Fruit fly (Drosophila melanogaster) whole organism, embryonic: ENCODE results near the gene CG12516.

Experiments
- Ada2b ChIP-seq: fragments of 200-800 bp; sonication (Bioruptor generic); IDR thresholded peaks from 2 replicates; pipeline ENCODE4 v1.3.6; 2022; ENCODE audit warnings: missing biosample characterization, missing genetic modification characterization
- Bdp1 ChIP-seq: fragments of 200-800 bp; sonication (Bioruptor generic); optimal IDR thresholded peaks from 3 replicates; lab custom pipeline; 2016; ENCODE audit warnings: missing biosample characterization, missing genetic modification characterization
- Blimp-1 ChIP-seq: fragments of 200-800 bp; sonication (Bioruptor generic); optimal IDR thresholded peaks from 3 replicates; lab custom pipeline; 2018; ENCODE audit warnings: missing biosample characterization, missing genetic modification characterization, mild to moderate bottlenecking, moderate library complexity, missing genetic modification reagents
- CG10267 ChIP-seq: fragments of 200-800 bp; sonication (Bioruptor generic); optimal IDR thresholded peaks from 2 replicates; lab custom pipeline; 2018; ENCODE audit warnings: missing biosample characterization, mild to moderate bottlenecking, missing genetic modification characterization, moderate library complexity
- CG10565 ChIP-seq: fragments of 200-800 bp; sonication (Bioruptor generic); optimal IDR thresholded peaks from 3 replicates; lab custom pipeline; 2016; ENCODE audit warnings: missing biosample characterization, mild to moderate bottlenecking, missing genetic modification characterization
- CG11093 ChIP-seq: fragments of 200-800 bp; sonication (Bioruptor generic); IDR thresholded peaks from 3 replicates; pipeline ENCODE4 v1.3.6; 2022; ENCODE audit warnings: missing biosample characterization, missing genetic modification characterization
- CG11723 ChIP-seq: fragments of 200-800 bp; sonication (Bioruptor generic); optimal IDR thresholded peaks from 2 replicates; lab custom pipeline; 2017; ENCODE audit warnings: missing biosample characterization, mild to moderate bottlenecking, missing genetic modification characterization
- CG13123 ChIP-seq: fragments of 200-800 bp; sonication (Bioruptor generic); optimal IDR thresholded peaks from 2 replicates; lab custom pipeline; 2016; ENCODE audit warnings: missing biosample characterization, missing genetic modification characterization
- CG1602 ChIP-seq: fragments of 200-800 bp; sonication (Bioruptor generic); optimal IDR thresholded peaks from 3 replicates; lab custom pipeline; 2016; ENCODE audit warnings: missing biosample characterization, missing genetic modification characterization
- CG17612 ChIP-seq: fragments of 200-800 bp; sonication (Bioruptor generic); IDR thresholded peaks from 2 replicates; pipeline ENCODE4 v1.3.6; 2022; ENCODE audit warnings: missing biosample characterization, missing genetic modification characterization
- CG2116 ChIP-seq: fragments of 200-800 bp; sonication (Bioruptor generic); optimal IDR thresholded peaks from 3 replicates; lab custom pipeline; 2018; ENCODE audit warnings: missing biosample characterization, mild to moderate bottlenecking, missing genetic modification characterization
- CG30020 ChIP-seq: fragments of 200-800 bp; optimal IDR thresholded peaks from 2 replicates; lab custom pipeline; 2019; ENCODE audit warnings: missing biosample characterization, mild to moderate bottlenecking, missing genetic modification characterization, moderate library complexity
- CG32767 ChIP-seq: fragments of 200-800 bp; sonication (Bioruptor generic); IDR thresholded peaks from 2 replicates; pipeline ENCODE4 v1.3.6; 2022; ENCODE audit warnings: missing biosample characterization, missing genetic modification characterization
- CG3281 ChIP-seq: fragments of 200-800 bp; sonication (Bioruptor generic); optimal IDR thresholded peaks from 3 replicates; lab custom pipeline; 2017; ENCODE audit warnings: missing biosample characterization, mild to moderate bottlenecking, missing genetic modification characterization
- CG7745 ChIP-seq: fragments of 200-800 bp; sonication (Bioruptor generic); optimal IDR thresholded peaks from 2 replicates; lab custom pipeline; 2018; ENCODE audit warnings: missing biosample characterization, mild to moderate bottlenecking, missing genetic modification characterization, moderate library complexity
- CG8089 ChIP-seq: fragments of 200-800 bp; sonication (Bioruptor generic); optimal IDR thresholded peaks from 3 replicates; lab custom pipeline; 2016; ENCODE audit warnings: missing biosample characterization, missing genetic modification characterization
- CG8359 ChIP-seq: fragments of 200-800 bp; sonication (Bioruptor generic); optimal IDR thresholded peaks from 2 replicates; lab custom pipeline; 2017; ENCODE audit warnings: missing biosample characterization, mild to moderate bottlenecking, missing genetic modification characterization, borderline replicate concordance
- Camta ChIP-seq: fragments of 200-800 bp; sonication (Bioruptor generic); optimal IDR thresholded peaks from 2 replicates; lab custom pipeline; 2016; ENCODE audit warnings: missing biosample characterization, missing genetic modification characterization
- Dad ChIP-seq: fragments of 200-800 bp; sonication (Bioruptor generic); optimal IDR thresholded peaks from 3 replicates; lab custom pipeline; 2016; ENCODE audit warnings: missing biosample characterization, missing genetic modification characterization
- Drgx ChIP-seq: fragments of 200-800 bp; sonication (Bioruptor generic); IDR thresholded peaks from 2 replicates; pipeline ENCODE4 v1.3.6; 2022; ENCODE audit warnings: missing biosample characterization, missing genetic modification characterization
- Elba2 ChIP-seq: fragments of 200-800 bp; sonication (Bioruptor generic); optimal IDR thresholded peaks from 3 replicates; lab custom pipeline; 2016; ENCODE audit warnings: missing biosample characterization, missing genetic modification characterization
- Gsc ChIP-seq: fragments of 200-800 bp; sonication (Bioruptor generic); IDR thresholded peaks from 2 replicates; pipeline ENCODE4 v1.3.6; 2022; ENCODE audit warnings: missing biosample characterization, missing genetic modification characterization
- H2.0 ChIP-seq: fragments of 200-800 bp; sonication (Bioruptor generic); IDR thresholded peaks from 2 replicates; pipeline ENCODE4 v1.3.6; 2022; ENCODE audit warnings: missing biosample characterization, missing genetic modification characterization
- Jarid2 ChIP-seq: fragments of 200-800 bp; sonication (Bioruptor generic); optimal IDR thresholded peaks from 3 replicates; lab custom pipeline; 2017; ENCODE audit warnings: mild to moderate bottlenecking, missing biosample characterization, missing genetic modification reagents, missing genetic modification characterization
- NFAT ChIP-seq: fragments of 200-800 bp; sonication (Bioruptor generic); IDR thresholded peaks from 2 replicates; pipeline ENCODE4 v1.3.6; 2022; ENCODE audit warnings: missing biosample characterization, missing genetic modification characterization
- Nf-YB ChIP-seq: fragments of 200-800 bp; sonication (Bioruptor generic); optimal IDR thresholded peaks from 3 replicates; lab custom pipeline; 2019; ENCODE audit warnings: missing biosample characterization, mild to moderate bottlenecking, missing genetic modification characterization, moderate library complexity
- Opbp ChIP-seq: fragments of 200-800 bp; sonication (Bioruptor generic); IDR thresholded peaks from 3 replicates; pipeline ENCODE4 v1.3.6; 2022; ENCODE audit warnings: missing biosample characterization, missing genetic modification characterization; ENCODE audit not compliant: partially characterized antibody
- Rfx ChIP-seq: fragments of 200-800 bp; sonication (Bioruptor generic); IDR thresholded peaks from 2 replicates; pipeline ENCODE4 v1.3.6; 2022; ENCODE audit warnings: missing biosample characterization, missing genetic modification characterization
- YL-1 ChIP-seq: fragments of 200-800 bp; sonication (Bioruptor generic); optimal IDR thresholded peaks from 3 replicates; lab custom pipeline; 2017; ENCODE audit warnings: missing biosample characterization, mild to moderate bottlenecking, missing genetic modification characterization
- al ChIP-seq: fragments of 200-800 bp; sonication (Bioruptor generic); IDR thresholded peaks from 2 replicates; pipeline ENCODE4 v1.3.6; 2022; ENCODE audit warnings: missing biosample characterization, missing genetic modification characterization
- amos ChIP-seq: fragments of 200-800 bp; sonication (Bioruptor generic); IDR thresholded peaks from 2 replicates; pipeline ENCODE4 v1.3.6; 2022; ENCODE audit warnings: missing biosample characterization, missing genetic modification characterization; ENCODE audit not compliant: partially characterized antibody
- btn ChIP-seq: fragments of 200-800 bp; sonication (Bioruptor generic); optimal IDR thresholded peaks from 2 replicates; lab custom pipeline; 2016; ENCODE audit warnings: missing biosample characterization, missing genetic modification characterization
- crp ChIP-seq, 2 experiments: fragments of 200-800 bp; sonication (Bioruptor generic); optimal IDR thresholded peaks; 2 replicates in 1 of 2; 3 replicates in 1 of 2; lab custom pipeline; 2017; ENCODE audit warnings: missing biosample characterization in 2 of 2, missing genetic modification characterization in 2 of 2, mild to moderate bottlenecking in 1 of 2, moderate library complexity in 1 of 2
- dmrt11E ChIP-seq: fragments of 200-800 bp; sonication (Bioruptor generic); optimal IDR thresholded peaks from 3 replicates; lab custom pipeline; 2018; ENCODE audit warnings: missing biosample characterization, mild to moderate bottlenecking, missing genetic modification characterization, moderate library complexity
- hb ChIP-seq: fragments of 200-800 bp; sonication (Bioruptor generic); IDR thresholded peaks from 3 replicates; pipeline ENCODE4 v1.3.6; 2022; ENCODE audit warnings: missing biosample characterization, missing genetic modification characterization; ENCODE audit not compliant: partially characterized antibody
- jigr1 ChIP-seq: fragments of 200-800 bp; sonication (Bioruptor generic); IDR thresholded peaks from 3 replicates; pipeline ENCODE4 v1.3.6; 2022; ENCODE audit warnings: missing biosample characterization, missing genetic modification characterization
- lab ChIP-seq: fragments of 200-800 bp; sonication (Bioruptor generic); optimal IDR thresholded peaks from 3 replicates; lab custom pipeline; 2017; ENCODE audit warnings: missing biosample characterization, missing genetic modification characterization, mild to moderate bottlenecking, moderate library complexity, missing genetic modification reagents
- lbe ChIP-seq: fragments of 200-800 bp; sonication (Bioruptor generic); optimal IDR thresholded peaks from 2 replicates; lab custom pipeline; 2016; ENCODE audit warnings: missing biosample characterization, mild to moderate bottlenecking, missing genetic modification characterization
- lov ChIP-seq, 2 experiments: fragments of 200-800 bp in 1 of 2; fragments of >200 bp in 1 of 2; sonication (Bioruptor generic) in 1 of 2; IDR thresholded peaks in 1 of 2; optimal IDR thresholded peaks in 1 of 2; 2 replicates in 1 of 2; 3 replicates in 1 of 2; pipeline versions ENCODE4 v1.3.6 to Lab custom; 2017 to 2022; ENCODE audit warnings: missing biosample characterization in 1 of 2, missing genetic modification characterization in 1 of 2
- sens-2 ChIP-seq: fragments of 200-800 bp; sonication (Bioruptor generic); IDR thresholded peaks from 2 replicates; pipeline ENCODE4 v1.3.6; 2022; ENCODE audit warnings: missing biosample characterization, missing genetic modification characterization
- sisA ChIP-seq: fragments of 200-800 bp; sonication (Bioruptor generic); IDR thresholded peaks from 2 replicates; pipeline ENCODE4 v1.3.6; 2022; ENCODE audit warnings: missing biosample characterization, missing genetic modification characterization
- sr ChIP-seq: fragments of 200-800 bp; sonication (Bioruptor generic); IDR thresholded peaks from 3 replicates; pipeline ENCODE4 v1.3.6; 2022; ENCODE audit warnings: missing biosample characterization, missing genetic modification characterization
- tgo ChIP-seq: fragments of 200-800 bp; sonication (Bioruptor generic); IDR thresholded peaks from 3 replicates; pipeline ENCODE4 v1.3.6; 2022; ENCODE audit warnings: missing biosample characterization, missing genetic modification characterization
- tio ChIP-seq: fragments of 200-800 bp; sonication (Bioruptor generic); optimal IDR thresholded peaks from 2 replicates; lab custom pipeline; 2017; ENCODE audit warnings: missing biosample characterization, missing genetic modification characterization, inconsistent platforms
- trem ChIP-seq: fragments of 200-800 bp; optimal IDR thresholded peaks from 3 replicates; lab custom pipeline; 2019; ENCODE audit warnings: missing biosample characterization, mild to moderate bottlenecking, missing genetic modification characterization, moderate library complexity
- unpg ChIP-seq: fragments of 200-800 bp; sonication (Bioruptor generic); optimal IDR thresholded peaks from 3 replicates; lab custom pipeline; 2018; ENCODE audit warnings: missing biosample characterization, mild to moderate bottlenecking, missing genetic modification characterization, moderate library complexity
- vfl ChIP-seq: fragments of 200-800 bp; sonication (Bioruptor generic); optimal IDR thresholded peaks from 2 replicates; lab custom pipeline; 2016; ENCODE audit warnings: missing biosample characterization, missing genetic modification characterization

The CG12516 gene

DNA sequence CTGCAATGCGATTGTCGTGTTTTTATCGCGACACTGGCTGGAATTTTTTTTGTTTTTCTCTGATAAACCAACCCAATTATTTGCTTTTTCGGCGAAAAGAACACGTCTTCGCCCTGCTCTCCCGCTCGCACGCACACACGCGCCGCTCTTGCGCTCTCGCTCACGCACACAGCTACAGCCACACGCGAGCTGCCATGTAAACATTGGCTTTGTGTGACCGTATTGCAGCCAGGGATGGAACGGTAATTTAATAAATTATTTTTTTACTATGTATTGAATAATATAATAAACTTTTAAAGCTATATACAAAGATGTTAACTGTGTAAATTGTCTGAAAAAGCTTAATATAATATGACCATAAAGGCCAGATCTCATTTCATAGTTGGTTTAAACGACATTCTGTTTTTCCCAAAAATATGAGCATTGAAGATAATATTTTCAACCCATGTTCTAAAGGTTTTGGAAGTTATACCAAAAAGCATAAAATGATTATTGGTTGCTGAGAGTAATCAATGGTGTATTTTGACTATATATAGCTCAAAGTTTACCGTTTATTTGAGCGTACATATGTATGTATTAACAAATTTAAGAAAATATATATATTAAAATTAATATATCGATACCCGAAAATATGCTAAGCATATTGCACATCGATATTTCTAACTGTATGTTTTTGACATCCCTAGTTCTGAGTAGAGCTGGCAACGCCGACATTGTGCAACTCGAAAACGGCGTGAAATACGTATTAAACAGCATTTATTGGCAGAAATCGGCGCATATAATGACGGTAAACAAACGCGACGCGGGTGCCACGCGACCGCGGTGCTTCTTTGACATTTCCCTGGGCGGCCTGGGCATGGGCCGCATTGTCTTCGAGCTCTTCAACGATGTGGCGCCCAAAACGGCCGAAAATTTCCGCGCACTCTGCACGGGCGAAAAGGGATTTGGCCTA is 35.5 kb upstream of the CG12516 start, which contains the start of the genes Gfat2 and Moca-cyp (continued):
- TF ChIP-seq CG32767 (GFP tag; lab: Robert Waterston, UW) (no peak), vfl (GFP tag; lab: Kevin White, UChicago) (no peak), tio (GFP tag; lab: Kevin White, UChicago) (no peak), unpg (peak; percentile 51), amos (GFP tag; lab: Robert Waterston, UW) (peak; percentile 77), CG30020 (tag; lab: Kevin White, UChicago) (peak; percentile 69), sr (0 out of 3 replicates have a peak, but pooled peaks have one; percentile 11), YL-1 (GFP tag; lab: Kevin White, UChicago) (peak; percentile 69), crp (GFP tag; optimal IDR thresholded peaks at IDR 0.05; lab: Kevin White, UChicago) (peak in 1 of 2 experiments; percentile 27), Bdp1 (GFP tag; lab: Kevin White, UChicago) (peak; percentile 23), Opbp (GFP tag; lab: Robert Waterston, UW) (peak; percentile 61; the same call in 2 of the 3 replicates), Camta (GFP tag; lab: Kevin White, UChicago) (no peak), Rfx (peak; percentile 85), CG17612 (no peak), Drgx (peak; percentile 47), CG3281 (GFP tag; lab: Kevin White, UChicago) (peak; percentile 61), trem (peak; percentile 64), lov (optimal IDR thresholded peaks at IDR 0.05; lab: Kevin White, UChicago) (no peak), lov (GFP tag; IDR thresholded peaks at IDR 0.05; lab: Robert Waterston, UW) (0 out of 3 replicates have a peak, but pooled peaks have one; percentile 48), CG13123 (no peak), Ada2b (GFP tag; lab: Robert Waterston, UW) (peak; percentile 63), hb (GFP tag; lab: Robert Waterston, UW) (no peak), H2.0 (GFP tag; lab: Robert Waterston, UW) (peak; percentile 53), CG2116 (GFP tag; lab: Kevin White, UChicago) (peak; percentile 42), CG8089 (GFP tag; lab: Kevin White, UChicago) (peak; percentile 1), Blimp-1 (GFP tag; lab: Kevin White, UChicago) (peak; percentile 38), sisA (GFP tag; lab: Robert Waterston, UW) (peak; percentile 60), CG8359 (GFP tag; lab: Kevin White, UChicago) (peak; percentile 10), lab (peak; percentile 81), lbe (GFP tag; lab: Kevin White, UChicago) (peak; percentile 13), tgo (GFP tag; lab: Robert Waterston, UW) (peak; percentile 61), Dad (GFP tag; lab: Kevin White, UChicago) (peak; percentile 30), CG10565 (GFP tag; lab: Kevin White, UChicago) (no peak), Nf-YB (GFP tag; lab: Kevin White, UChicago) (peak; percentile 50), CG11723 (GFP tag; lab: Kevin White, UChicago) (peak; percentile 71), CG1602 (GFP tag; lab: Kevin White, UChicago) (peak; percentile 48), CG11093 (GFP tag; lab: Robert Waterston, UW) (no peak), Elba2 (GFP tag; lab: Kevin White, UChicago) (peak; percentile 19), sens-2 (GFP tag; lab: Robert Waterston, UW) (no peak), NFAT (GFP tag; lab: Robert Waterston, UW) (peak; percentile 83), CG10267 (tag; lab: Kevin White, UChicago) (peak; percentile 61), Jarid2 (GFP tag; lab: Kevin White, UChicago) (no peak), btn (GFP tag; lab: Kevin White, UChicago) (no peak), jigr1 (GFP tag; lab: Robert Waterston, UW) (no peak; the same call in 2 of the 3 replicates), CG7745 (tag; lab: Kevin White, UChicago) (peak; percentile 22), Gsc (GFP tag; lab: Robert Waterston, UW) (no peak), dmrt11E (tag; lab: Kevin White, UChicago) (peak; percentile 58), al (GFP tag; lab: Robert Waterston, UW) (peak; percentile 40)
